Fruit fly (Drosophila melanogaster): ENCODE data around the gene Snoo.
A peak's percentile ranks its signal among the peaks of the same experiment; 100 is the strongest.

The Snoo gene

DNA sequence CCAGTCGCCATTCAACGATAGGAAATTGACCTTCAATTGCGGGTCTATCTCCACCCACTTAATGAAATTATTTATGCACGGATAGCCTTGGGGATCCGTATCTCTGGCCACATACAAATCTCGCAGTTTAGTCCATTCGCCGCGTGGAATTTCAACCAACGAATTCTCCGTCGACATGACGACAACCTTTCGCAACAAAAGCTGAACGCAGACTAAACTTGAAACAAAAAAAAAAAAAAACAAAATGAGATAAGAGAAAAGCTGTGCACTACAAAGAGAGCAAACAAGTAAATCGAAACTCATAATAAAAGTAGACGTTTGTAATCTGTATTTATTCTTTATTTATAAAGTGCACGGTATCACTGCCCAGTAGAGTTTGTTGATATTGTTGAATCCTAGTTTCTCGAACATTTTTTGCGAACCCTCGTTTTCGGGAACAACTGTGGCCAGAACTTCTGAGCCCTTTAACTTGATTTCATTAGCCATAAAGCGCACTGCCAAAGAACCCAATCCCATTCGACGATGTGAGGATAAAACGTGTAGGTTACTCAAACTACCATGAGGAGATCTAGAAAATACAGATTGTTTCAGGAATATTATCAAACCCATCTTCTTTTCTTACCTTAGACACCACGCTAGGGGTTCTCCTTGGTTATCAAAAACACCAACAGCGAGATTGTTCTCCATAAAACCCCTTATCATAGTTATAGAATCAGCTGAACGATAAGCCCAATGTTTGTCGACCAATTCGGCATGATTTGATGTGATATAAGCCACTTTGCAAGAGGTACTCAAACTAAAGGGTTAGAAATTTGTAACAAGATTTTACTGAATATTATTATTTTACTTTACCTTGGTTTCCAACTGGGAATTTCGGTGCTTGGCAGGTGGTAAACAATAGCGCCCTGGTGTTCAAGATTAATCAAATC is 25.6 kb upstream of the Snoo start, which contains the start of gene CG12560 (continued):
- TF ChIP-seq ERR (GFP tag; optimal IDR thresholded peaks at IDR 0.05), result no peak
- TF ChIP-seq Stat92E (GFP tag; optimal IDR thresholded peaks at IDR 0.05), result no peak
- TF ChIP-seq HLH4C (GFP tag; IDR thresholded peaks at IDR 0.05; ENCODE audit: partially characterized antibody), result no peak
- no peak for TF ChIP-seq pzg (GFP tag; optimal IDR thresholded peaks at IDR 0.05)

DNA sequence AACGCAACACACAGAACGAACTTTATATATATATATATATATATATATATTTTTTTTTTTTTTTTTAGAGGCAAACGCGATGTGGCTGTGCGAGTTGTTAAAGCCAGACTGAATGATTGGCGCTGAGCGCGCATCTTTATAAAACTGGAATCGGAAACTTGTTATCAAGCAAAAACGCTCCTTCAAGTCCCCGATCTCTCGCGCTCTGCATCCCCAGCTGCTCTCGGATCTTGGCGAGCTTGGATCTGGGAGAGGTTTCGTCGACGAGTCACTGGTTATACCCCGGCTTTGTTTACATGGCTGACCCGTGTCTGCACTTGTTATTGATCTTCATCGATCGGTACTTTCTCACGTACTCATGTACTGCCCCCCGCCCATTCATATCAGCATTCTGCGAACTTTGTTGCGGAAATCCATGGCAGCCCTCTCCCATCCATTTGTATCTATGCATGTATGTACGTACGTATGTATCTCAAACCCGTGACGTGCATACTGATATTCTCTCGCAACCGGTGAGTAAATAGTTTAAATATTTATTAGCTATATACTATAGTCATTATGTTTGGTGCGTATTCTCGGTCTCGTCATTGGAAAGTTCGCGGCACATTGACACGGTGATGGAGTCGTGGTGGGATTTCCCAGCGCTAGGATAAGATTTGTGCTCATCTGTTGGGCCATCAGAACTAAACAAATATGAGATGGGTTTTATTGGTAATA is 23.3 kb upstream of the Snoo start, which contains the start of gene Spn28Dc:
Spn28Dc (minus strand) TSS at position 51 of the 717 bp plus-strand sequence.
- 0 out of 4 replicates have a peak, but pooled peaks have one; percentile 55 for TF ChIP-seq chinmo (GFP tag; IDR thresholded peaks at IDR 0.05; ENCODE audit: partially characterized antibody)
- TF ChIP-seq CG17385 (GFP tag; optimal IDR thresholded peaks at IDR 0.05), result no peak
- no peak for TF ChIP-seq B-H1 (GFP tag; IDR thresholded peaks at IDR 0.05)
- no peak for TF ChIP-seq Side (GFP tag; optimal IDR thresholded peaks at IDR 0.05)
- TF ChIP-seq wek (GFP tag; optimal IDR thresholded peaks at IDR 0.05), result no peak
- TF ChIP-seq Gsc (GFP tag; IDR thresholded peaks at IDR 0.05), result no peak
- no peak for TF ChIP-seq CG16815 (GFP tag; optimal IDR thresholded peaks at IDR 0.05)
- TF ChIP-seq br (optimal IDR thresholded peaks at IDR 0.05), result no peak
- no peak for TF ChIP-seq BtbVII (GFP tag; optimal IDR thresholded peaks at IDR 0.05)
- TF ChIP-seq CG33557 (GFP tag; optimal IDR thresholded peaks at IDR 0.05), result no peak
- TF ChIP-seq gem (tag; optimal IDR thresholded peaks at IDR 0.05), result no peak
- TF ChIP-seq ase (GFP tag; IDR thresholded peaks at IDR 0.05), result no peak
- TF ChIP-seq GATAe (GFP tag; conservative IDR thresholded peaks at IDR 0.05), result no peak
- no peak for TF ChIP-seq CG12071 (GFP tag; optimal IDR thresholded peaks at IDR 0.05)
- TF ChIP-seq CG14860 (GFP tag; IDR thresholded peaks at IDR 0.05; ENCODE audit: partially characterized antibody), result no peak
- TF ChIP-seq fd102C (GFP tag; optimal IDR thresholded peaks at IDR 0.05), result no peak
- no peak for TF ChIP-seq HLHmδ (GFP tag; optimal IDR thresholded peaks at IDR 0.05)
- TF ChIP-seq CG34376 (GFP tag; optimal IDR thresholded peaks at IDR 0.05), result peak; percentile 63
- TF ChIP-seq Adf1 (GFP tag; IDR thresholded peaks at IDR 0.05), result no peak
- peak; percentile 74 for TF ChIP-seq nom (GFP tag; optimal IDR thresholded peaks at IDR 0.05)
- no peak for TF ChIP-seq ind (GFP tag; optimal IDR thresholded peaks at IDR 0.05)
- no peak for TF ChIP-seq CG10654 (GFP tag; optimal IDR thresholded peaks at IDR 0.05)
- no peak for TF ChIP-seq Oli (tag; optimal IDR thresholded peaks at IDR 0.05)
- no peak for TF ChIP-seq CG4707 (GFP tag; optimal IDR thresholded peaks at IDR 0.05)
- TF ChIP-seq Hr78 (GFP tag; optimal IDR thresholded peaks at IDR 0.05), result no peak
- no peak for TF ChIP-seq Lim3 (GFP tag; IDR thresholded peaks at IDR 0.05)
- peak in 1 of 2 experiments; percentile 48 for TF ChIP-seq Trl (optimal IDR thresholded peaks at IDR 0.05)
- TF ChIP-seq Trl (GFP tag; optimal IDR thresholded peaks at IDR 0.05), result no peak
- no peak for TF ChIP-seq CG7839 (tag; optimal IDR thresholded peaks at IDR 0.05)
- no peak for TF ChIP-seq cwo (GFP tag; optimal IDR thresholded peaks at IDR 0.05)
- TF ChIP-seq ac (GFP tag; optimal IDR thresholded peaks at IDR 0.05), result no peak
- peak; percentile 31 for TF ChIP-seq Jarid2 (GFP tag; optimal IDR thresholded peaks at IDR 0.05)
- TF ChIP-seq ash1 (GFP tag; optimal IDR thresholded peaks at IDR 0.05), result no peak
- TF ChIP-seq CG11723 (GFP tag; optimal IDR thresholded peaks at IDR 0.05), result no peak
- peak; percentile 15 for TF ChIP-seq sug (tag; optimal IDR thresholded peaks at IDR 0.05)
- no peak for TF ChIP-seq sima (GFP tag; optimal IDR thresholded peaks at IDR 0.05)
- no peak for TF ChIP-seq Hand (GFP tag; optimal IDR thresholded peaks at IDR 0.05)
- no peak for TF ChIP-seq Pdp1 (GFP tag; optimal IDR thresholded peaks at IDR 0.05)
- no peak for TF ChIP-seq CG9797 (GFP tag; optimal IDR thresholded peaks at IDR 0.05)
- no peak for TF ChIP-seq CG12155 (GFP tag; optimal IDR thresholded peaks at IDR 0.05)
- TF ChIP-seq CG4730 (GFP tag; IDR thresholded peaks at IDR 0.05), result no peak

Data from whole organism, embryonic.